Worm (Caenorhabditis elegans): ENCODE data around the gene cash-1.

The cash-1 gene

DNA sequence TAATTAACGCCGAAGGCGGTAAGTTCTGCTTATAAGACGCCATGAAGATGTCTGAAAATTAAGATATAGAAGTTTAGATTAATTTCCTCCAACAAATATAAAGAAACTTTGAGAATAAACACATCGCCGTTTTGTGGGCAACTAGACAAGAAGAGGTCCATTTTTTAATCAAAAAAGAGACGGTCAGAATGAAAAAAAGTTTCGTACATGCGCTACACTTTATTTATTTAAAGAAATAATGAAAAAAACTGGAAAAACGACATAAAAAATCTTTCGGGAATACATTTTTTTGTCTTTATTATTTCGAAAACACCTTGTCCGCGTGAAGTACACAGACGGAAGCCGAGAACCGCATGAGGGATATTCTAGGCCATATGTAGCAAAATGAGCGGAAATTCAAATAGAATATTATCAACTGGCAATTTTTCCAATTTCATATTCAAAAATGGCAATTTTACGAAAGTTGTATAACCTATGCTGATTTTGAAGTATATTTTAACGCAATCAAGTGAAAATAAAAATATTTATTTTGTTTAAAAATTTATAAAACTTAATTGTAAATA, 6.2 kb upstream of the cash-1 start, which contains the start of gene sluh-7 (continued):
- TF ChIP-seq mab-9 (GFP tag; IDR thresholded peaks at IDR 0.05) (peak; percentile 76), nhr-28 (tag; optimal IDR thresholded peaks at IDR 0.05) (no peak), unc-130 (tag; optimal IDR thresholded peaks at IDR 0.05) (peak; percentile 71), nhr-76 (tag; optimal IDR thresholded peaks at IDR 0.05) (no peak), dsc-1 (tag; optimal IDR thresholded peaks at IDR 0.05) (peak; percentile 91), fkh-10 (GFP tag; optimal IDR thresholded peaks at IDR 0.05) (no peak), unc-62 (GFP tag; optimal IDR thresholded peaks at IDR 0.05) (no peak), alr-1 (tag; optimal IDR thresholded peaks at IDR 0.05; ENCODE audit: borderline replicate concordance) (no peak), rnt-1 (tag; optimal IDR thresholded peaks at IDR 0.05) (peak; percentile 99), tlp-1 (tag; optimal IDR thresholded peaks at IDR 0.05) (no peak), ces-1 (GFP tag; optimal IDR thresholded peaks at IDR 0.05) (no peak), zag-1 (tag; optimal IDR thresholded peaks at IDR 0.05) (no peak), lsy-2 (tag; optimal IDR thresholded peaks at IDR 0.05) (peak; percentile 82 to 84), nhr-12 (tag; optimal IDR thresholded peaks at IDR 0.05) (no peak), ztf-11 (tag; optimal IDR thresholded peaks at IDR 0.05) (peak in 1 of 2 experiments; percentile 96), mef-2 (tag; optimal IDR thresholded peaks at IDR 0.05) (peak; percentile 12), nhr-77 (tag; optimal IDR thresholded peaks at IDR 0.05) (peak; percentile 38), nhr-11 (tag; optimal IDR thresholded peaks at IDR 0.05) (peak; percentile 28), blmp-1 (tag; optimal IDR thresholded peaks at IDR 0.05) (peak; percentile 77), elt-3 (tag; optimal IDR thresholded peaks at IDR 0.05) (peak in 2 of 6 experiments; percentile 54 to 71), nhr-84 (tag; optimal IDR thresholded peaks at IDR 0.05) (no peak), nhr-85 (tag) (peak; percentile 95), aha-1 (tag; optimal IDR thresholded peaks at IDR 0.05) (no peak), unc-30 (tag; optimal IDR thresholded peaks at IDR 0.05) (peak; percentile 22), Y116A8C.19 (tag; optimal IDR thresholded peaks at IDR 0.05; ENCODE audit: borderline replicate concordance) (peak; percentile 77), zip-4 (GFP tag; optimal IDR thresholded peaks at IDR 0.05) (peak; percentile 20), lin-35 (GFP tag; optimal IDR thresholded peaks at IDR 0.05) (peak; percentile 94 to 97), efl-3 (GFP tag; optimal IDR thresholded peaks at IDR 0.05) (peak; percentile 11), F16B12.6 (tag; optimal IDR thresholded peaks at IDR 0.05) (peak; percentile 6), ets-5 (GFP tag; IDR thresholded peaks at IDR 0.05) (no peak), lin-14 (GFP tag; optimal IDR thresholded peaks at IDR 0.05) (peak; percentile 81), pax-3 (tag; optimal IDR thresholded peaks at IDR 0.05) (peak; percentile 84), hpl-2 (GFP tag; optimal IDR thresholded peaks at IDR 0.05) (no peak), pqm-1 (tag; optimal IDR thresholded peaks at IDR 0.05) (no peak), efl-1 (optimal IDR thresholded peaks at IDR 0.05) (peak; percentile 80 to 95), efl-1 (GFP tag; optimal IDR thresholded peaks at IDR 0.05 in 1 of 2) (peak; percentile 95 to 99), ceh-88 (GFP tag; IDR thresholded peaks at IDR 0.05) (peak; percentile 69), fos-1 (tag; optimal IDR thresholded peaks at IDR 0.05) (peak; percentile 44), mep-1 (tag; optimal IDR thresholded peaks at IDR 0.05) (peak; percentile 93)

DNA sequence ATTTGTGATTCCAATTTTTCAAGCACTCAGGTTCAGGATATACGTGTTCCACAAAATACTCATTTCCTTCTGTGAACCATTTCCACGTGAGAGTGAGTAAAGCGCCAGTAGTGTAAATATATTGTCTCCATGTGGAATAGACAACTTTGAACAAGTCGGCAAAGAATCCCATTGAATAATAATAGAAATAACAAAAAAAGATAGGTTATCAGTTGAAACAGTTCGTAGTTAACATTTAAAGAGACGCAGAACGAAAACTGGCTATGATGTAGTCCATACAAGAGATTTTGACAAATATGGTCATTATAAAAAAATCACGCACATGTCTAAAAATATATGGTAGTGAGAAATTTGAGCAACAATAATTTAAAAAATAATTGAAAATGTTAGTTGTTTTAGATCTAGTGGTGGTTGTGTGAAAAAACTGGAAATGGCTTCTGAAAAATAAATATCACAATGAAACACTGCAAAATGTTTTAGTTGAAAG, 4.6 kb upstream of the cash-1 start, which contains the start of gene ceeh-2:
Gene ceeh-2 (minus strand): TSS at position 437 of the 487 bp plus-strand sequence.
- no peak for TF ChIP-seq dsc-1 (tag; optimal IDR thresholded peaks at IDR 0.05)
- no peak for TF ChIP-seq nhr-47 (tag; optimal IDR thresholded peaks at IDR 0.05)
- TF ChIP-seq lin-35 (GFP tag; optimal IDR thresholded peaks at IDR 0.05): peak in 1 of 2 experiments; percentile 27
- TF ChIP-seq efl-1 (optimal IDR thresholded peaks at IDR 0.05): no peak
- TF ChIP-seq efl-1 (GFP tag; optimal IDR thresholded peaks at IDR 0.05 in 1 of 2): peak in 1 of 2 experiments; percentile 80
- no peak for TF ChIP-seq nhr-71 (tag; optimal IDR thresholded peaks at IDR 0.05)

Data from whole organism, L1 larva.